Worm (Caenorhabditis elegans): ENCODE data around the gene nhr-197.

The nhr-197 gene

DNA sequence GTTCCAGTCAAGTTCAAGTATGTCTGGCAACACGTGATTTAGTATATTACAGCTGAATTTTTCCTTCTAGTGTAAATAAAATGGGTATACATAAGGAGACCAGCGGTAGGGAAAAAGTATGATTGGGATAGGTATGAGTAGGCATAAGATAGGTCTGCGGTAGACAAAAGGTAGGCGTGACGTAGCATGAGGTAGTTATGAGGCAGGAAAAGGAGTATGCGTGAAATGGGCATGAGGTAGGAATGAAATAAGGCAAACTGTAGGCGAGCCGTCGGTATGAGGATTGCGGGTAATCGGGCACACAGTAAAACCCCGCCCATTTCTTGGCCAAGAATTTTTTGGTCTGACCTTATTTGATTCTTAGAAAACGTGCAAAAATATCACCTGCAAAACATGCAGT is 33.7 kb downstream of the nhr-197 start:
- TF ChIP-seq ceh-2 (tag; optimal IDR thresholded peaks at IDR 0.05), result no peak
- no peak for TF ChIP-seq Y22D7AL.16 (tag; optimal IDR thresholded peaks at IDR 0.05)
- TF ChIP-seq ceh-14 (tag; optimal IDR thresholded peaks at IDR 0.05), result no peak
- TF ChIP-seq ets-4 (tag; optimal IDR thresholded peaks at IDR 0.05), result no peak
- no peak for TF ChIP-seq ceh-48 (tag; optimal IDR thresholded peaks at IDR 0.05)
- TF ChIP-seq mec-3 (tag; optimal IDR thresholded peaks at IDR 0.05; ENCODE audit: borderline replicate concordance), result no peak
- no peak for TF ChIP-seq pax-1 (tag; optimal IDR thresholded peaks at IDR 0.05)
- TF ChIP-seq unc-42 (tag; optimal IDR thresholded peaks at IDR 0.05), result no peak
- TF ChIP-seq nfya-1 (tag; optimal IDR thresholded peaks at IDR 0.05), result no peak
- no peak for TF ChIP-seq pros-1 (tag; optimal IDR thresholded peaks at IDR 0.05)
- no peak for TF ChIP-seq tbx-7 (tag; optimal IDR thresholded peaks at IDR 0.05)
- TF ChIP-seq ceh-31 (tag; optimal IDR thresholded peaks at IDR 0.05), result no peak
- TF ChIP-seq tbx-2 (tag; optimal IDR thresholded peaks at IDR 0.05), result no peak
- no peak for TF ChIP-seq C38D4.7 (GFP tag; optimal IDR thresholded peaks at IDR 0.05)
- TF ChIP-seq fkh-10 (GFP tag; optimal IDR thresholded peaks at IDR 0.05), result no peak
- TF ChIP-seq lim-6 (tag; optimal IDR thresholded peaks at IDR 0.05), result no peak

DNA sequence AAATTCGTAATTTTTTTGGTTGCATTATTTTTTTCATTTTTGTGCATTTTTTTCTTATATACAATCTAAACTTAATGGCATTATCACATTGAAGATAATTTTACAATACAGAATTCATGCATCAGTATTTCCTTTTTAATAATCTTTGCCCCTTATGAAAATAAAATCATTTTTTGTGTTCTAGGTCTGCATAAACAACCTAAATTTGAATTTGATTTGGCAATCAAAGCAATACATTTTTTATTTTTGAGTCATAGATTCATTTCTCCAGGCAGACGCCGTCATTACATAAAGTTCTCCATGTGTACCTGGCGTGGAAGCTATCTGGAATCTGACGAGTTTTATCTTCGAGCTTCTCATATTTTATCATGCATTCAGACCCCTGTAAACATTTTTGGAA is 34.1 kb downstream of the nhr-197 start, which contains the start of gene srh-140:
Gene srh-140, plus strand, starts transcription at position 301 of the 400 bp plus-strand sequence.
- TF ChIP-seq pax-1 (tag; optimal IDR thresholded peaks at IDR 0.05) (no peak), C08G9.2 (tag; optimal IDR thresholded peaks at IDR 0.05) (no peak), unc-3 (GFP tag; conservative IDR thresholded peaks at IDR 0.05) (no peak), unc-3 (tag; optimal IDR thresholded peaks at IDR 0.05) (no peak), hlh-8 (tag; optimal IDR thresholded peaks at IDR 0.05) (no peak), ztf-16 (tag; optimal IDR thresholded peaks at IDR 0.05) (no peak)

DNA sequence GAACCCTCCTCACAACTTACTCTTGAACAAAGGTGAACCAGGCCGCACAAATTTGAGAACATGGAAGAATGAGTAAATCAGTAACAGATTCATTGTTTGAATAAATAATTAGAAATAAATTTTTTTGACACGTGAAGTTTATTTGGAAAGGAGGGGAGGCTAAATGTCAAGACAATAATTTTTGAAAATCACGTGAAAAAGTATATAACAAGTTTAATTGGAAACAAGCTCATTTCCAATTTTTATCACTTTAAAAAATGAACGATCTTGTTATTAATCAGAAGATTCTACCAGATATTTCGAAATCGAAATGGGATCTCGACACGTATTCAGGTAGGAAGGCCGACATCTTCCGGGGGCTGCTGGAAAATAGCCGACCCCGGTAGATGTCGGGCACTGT is 38.9 kb downstream of the nhr-197 start, which contains the start of the genes irld-57 and sfxn-1.3:
Gene irld-57, minus strand, starts transcription at position 101 of the 400 bp plus-strand sequence.
Gene sfxn-1.3, plus strand, starts transcription at position 232 of the 400 bp plus-strand sequence.
- TF ChIP-seq rnt-1 (tag; optimal IDR thresholded peaks at IDR 0.05), result no peak
- TF ChIP-seq Y22D7AL.16 (tag; optimal IDR thresholded peaks at IDR 0.05), result no peak
- TF ChIP-seq ceh-18 (tag; optimal IDR thresholded peaks at IDR 0.05), result no peak
- TF ChIP-seq hlh-8 (tag; optimal IDR thresholded peaks at IDR 0.05), result no peak
- no peak for TF ChIP-seq T23F11.4 (GFP tag; optimal IDR thresholded peaks at IDR 0.05)

DNA sequence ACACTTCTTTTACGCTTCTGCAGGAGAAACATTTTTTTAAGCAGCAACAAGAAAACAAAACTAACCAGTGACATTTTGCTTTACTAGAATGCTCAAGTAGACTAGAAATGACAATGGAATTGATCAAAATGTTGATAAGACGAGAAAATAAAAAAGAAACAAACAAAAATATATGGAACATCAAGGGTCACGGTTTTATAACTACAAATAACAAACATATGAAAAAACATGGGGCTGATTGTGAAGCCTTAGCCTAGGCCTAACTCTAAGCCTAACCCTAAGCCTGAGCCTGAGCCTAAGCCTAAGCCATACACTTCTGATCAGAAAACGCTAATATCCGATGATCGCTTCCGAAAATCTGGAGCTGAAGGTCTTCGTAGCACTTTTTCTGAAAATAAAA is 42.7 kb downstream of the nhr-197 start, which contains the start of gene Y6E2A.10:
Gene Y6E2A.10, minus strand, starts transcription at position 101 of the 400 bp plus-strand sequence.
- TF ChIP-seq ets-4 (tag; optimal IDR thresholded peaks at IDR 0.05) (no peak), C08G9.2 (tag; optimal IDR thresholded peaks at IDR 0.05) (no peak), pha-4 (tag; optimal IDR thresholded peaks at IDR 0.05) (no peak), C38D4.7 (GFP tag; optimal IDR thresholded peaks at IDR 0.05) (no peak), gmeb-2 (tag; optimal IDR thresholded peaks at IDR 0.05) (no peak), Y22D7AL.16 (tag; optimal IDR thresholded peaks at IDR 0.05) (no peak), pag-3 (tag; optimal IDR thresholded peaks at IDR 0.05; ENCODE audit: borderline replicate concordance) (no peak), fkh-10 (GFP tag; optimal IDR thresholded peaks at IDR 0.05) (no peak), ceh-22 (tag; optimal IDR thresholded peaks at IDR 0.05) (no peak), ahr-1 (tag; optimal IDR thresholded peaks at IDR 0.05) (no peak)

DNA sequence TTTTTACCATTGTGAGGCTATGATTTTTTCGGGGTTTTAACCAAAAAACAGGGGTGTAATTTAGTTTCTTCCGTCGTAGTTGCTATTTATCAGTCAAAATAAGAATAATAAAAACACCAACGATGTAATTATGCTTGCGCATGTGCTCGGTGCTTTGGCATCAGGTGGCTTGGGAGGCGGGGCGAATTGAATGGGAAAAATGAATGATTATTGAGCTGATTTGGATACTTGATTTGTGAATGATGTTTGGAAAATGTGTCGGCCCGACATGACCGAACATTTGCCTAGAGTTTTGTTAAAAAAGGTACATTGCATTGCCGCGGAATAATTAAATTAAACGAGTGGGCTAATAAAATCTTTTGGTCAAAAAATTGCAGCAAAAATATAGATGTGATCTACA is 44.4 kb downstream of the nhr-197 start, which contains the start of gene str-38:
Gene str-38, minus strand, starts transcription at position 101 of the 400 bp plus-strand sequence.
- TF ChIP-seq C38D4.7 (GFP tag; optimal IDR thresholded peaks at IDR 0.05), result no peak
- TF ChIP-seq T23F11.4 (GFP tag; optimal IDR thresholded peaks at IDR 0.05), result no peak
- no peak for TF ChIP-seq zip-5 (tag; optimal IDR thresholded peaks at IDR 0.05)
- TF ChIP-seq che-1 (tag; optimal IDR thresholded peaks at IDR 0.05), result no peak
- no peak for TF ChIP-seq gmeb-2 (tag; optimal IDR thresholded peaks at IDR 0.05)

DNA sequence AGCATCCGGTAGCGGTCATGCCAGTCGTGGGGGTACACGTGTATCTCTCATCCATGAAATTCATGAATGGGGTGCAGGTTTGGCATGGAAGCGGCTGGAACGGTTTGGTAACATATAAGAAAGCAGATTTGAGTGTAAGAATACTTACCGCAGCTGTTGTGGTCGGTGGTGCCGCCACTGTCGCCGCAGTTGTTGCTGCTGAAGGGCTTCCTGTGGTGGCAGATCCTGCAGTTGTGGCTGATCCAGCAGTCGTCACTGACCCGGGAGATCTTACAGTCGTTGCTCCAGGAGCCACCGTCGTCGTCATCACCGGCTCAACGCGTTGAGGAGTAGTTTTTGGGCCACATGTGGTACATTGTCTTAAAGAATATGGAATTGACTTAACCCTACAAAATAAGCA is 45.3 kb downstream of the nhr-197 start:
- TF ChIP-seq K02D7.2 (tag; optimal IDR thresholded peaks at IDR 0.05), result no peak
- no peak for TF ChIP-seq F13H6.1 (tag; optimal IDR thresholded peaks at IDR 0.05)
- no peak for TF ChIP-seq pros-1 (tag; optimal IDR thresholded peaks at IDR 0.05)
- TF ChIP-seq ceh-19 (GFP tag; optimal IDR thresholded peaks at IDR 0.05), result no peak
- TF ChIP-seq zip-5 (tag; optimal IDR thresholded peaks at IDR 0.05), result no peak
- no peak for TF ChIP-seq hlh-6 (tag; optimal IDR thresholded peaks at IDR 0.05)
- TF ChIP-seq lin-11 (tag; optimal IDR thresholded peaks at IDR 0.05), result no peak
- TF ChIP-seq K09A11.1 (tag; optimal IDR thresholded peaks at IDR 0.05; ENCODE audit: insufficient read depth), result no peak
- no peak for TF ChIP-seq che-1 (tag; optimal IDR thresholded peaks at IDR 0.05)
- no peak for TF ChIP-seq ceh-9 (tag; optimal IDR thresholded peaks at IDR 0.05)
- TF ChIP-seq dmd-4 (tag; optimal IDR thresholded peaks at IDR 0.05; ENCODE audit: borderline replicate concordance), result no peak
- TF ChIP-seq ama-1 (optimal IDR thresholded peaks at IDR 0.05), result no peak
- no peak for TF ChIP-seq ceh-18 (tag; optimal IDR thresholded peaks at IDR 0.05)
- no peak for TF ChIP-seq ceh-14 (tag; optimal IDR thresholded peaks at IDR 0.05)
- TF ChIP-seq pax-1 (tag; optimal IDR thresholded peaks at IDR 0.05), result no peak
- TF ChIP-seq nfya-1 (tag; optimal IDR thresholded peaks at IDR 0.05), result no peak
- no peak for TF ChIP-seq lim-6 (tag; optimal IDR thresholded peaks at IDR 0.05)
- no peak for TF ChIP-seq unc-42 (tag; optimal IDR thresholded peaks at IDR 0.05)
